Fruit fly (Drosophila melanogaster) whole organism: ENCODE results near the gene CG13449.
A peak's percentile ranks its signal among the peaks of the same experiment; 100 is the strongest.

Source experiments
- CG8478 ChIP-seq: fragments of >200 bp; optimal IDR thresholded peaks from 2 replicates; lab custom pipeline; 2018; ENCODE audit warnings: inconsistent platforms
- Dll ChIP-seq: fragments of >200 bp; optimal IDR thresholded peaks from 2 replicates; lab custom pipeline; 2017
- EcR ChIP-seq, 2 experiments: fragments of >200 bp; optimal IDR thresholded peaks; 2 replicates each; lab custom pipeline; 2017; ENCODE audit warnings: missing biosample characterization in 2 of 2, missing genetic modification characterization in 2 of 2, missing genetic modification reagents in 2 of 2
- pan ChIP-seq: fragments of >200 bp; optimal IDR thresholded peaks from 2 replicates; lab custom pipeline; 2017
- psq ChIP-seq: fragments of >200 bp; optimal IDR thresholded peaks from 2 replicates; lab custom pipeline; 2017
- usp ChIP-seq: fragments of >200 bp; optimal IDR thresholded peaks from 2 replicates; lab custom pipeline; 2017; ENCODE audit warnings: missing biosample characterization, missing genetic modification characterization, mixed read lengths

The CG13449 gene

DNA sequence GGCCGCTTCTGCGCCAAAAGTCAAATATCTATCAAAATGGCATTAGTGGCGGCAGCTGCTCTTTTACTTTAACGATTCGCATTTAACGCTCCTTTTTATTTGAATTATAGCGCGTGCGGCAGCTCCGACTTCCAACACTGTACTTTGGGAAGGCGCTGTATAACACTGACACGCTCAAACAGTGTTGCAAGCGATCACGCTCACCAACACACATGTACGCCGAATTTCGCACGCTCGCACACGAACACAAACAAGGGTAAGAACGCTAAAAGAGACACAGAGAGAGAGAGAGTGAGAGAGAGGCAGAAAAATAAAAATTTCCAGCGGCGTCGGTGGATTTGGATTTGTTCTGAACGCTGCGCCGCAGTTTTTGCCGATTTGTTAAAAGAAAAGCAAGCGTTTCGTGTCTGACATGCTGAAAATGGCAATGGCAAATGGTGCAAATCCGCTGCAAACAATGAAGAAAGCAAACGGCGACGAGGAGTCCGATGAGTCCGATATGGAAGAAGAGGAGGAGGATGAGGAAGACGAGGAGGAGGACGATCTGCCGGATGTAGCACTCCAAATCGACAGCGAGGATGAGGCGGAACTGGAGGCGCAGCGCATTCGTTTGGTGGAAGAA, 7.1 kb upstream of the CG13449 start, which contains the start of gene Phs:
Gene Phs (plus strand): TSS at position 276 of the 622 bp plus-strand sequence.
- TF ChIP-seq CG8478 (lab: Kevin White, UChicago): no peak
- TF ChIP-seq Dll (lab: Kevin White, UChicago): peak; percentile 84

DNA sequence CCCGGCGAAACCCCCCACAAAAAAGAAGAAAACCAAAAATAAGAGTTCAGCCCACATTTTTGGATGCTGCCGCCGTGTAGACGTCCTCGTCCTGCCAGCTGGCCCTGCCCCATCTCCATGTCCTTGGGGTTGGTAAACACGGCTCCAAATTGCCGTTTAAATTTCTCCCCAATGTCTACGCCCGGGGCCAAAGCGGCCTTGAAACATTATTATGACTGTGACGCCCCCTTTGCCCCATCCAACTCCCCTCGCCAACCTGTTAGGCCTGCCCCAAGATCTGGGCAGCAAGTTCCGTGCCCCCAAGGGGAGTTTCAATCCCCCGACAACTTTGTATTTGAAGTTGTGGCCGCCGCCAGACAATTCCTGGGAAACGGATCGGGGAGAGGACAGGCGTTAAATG, 4.3 kb upstream of the CG13449 start:
- no peak for TF ChIP-seq CG8478 (lab: Kevin White, UChicago)
- no peak for TF ChIP-seq Dll (lab: Kevin White, UChicago)
- TF ChIP-seq usp: no peak
- no peak for TF ChIP-seq EcR (GFP tag; optimal IDR thresholded peaks at IDR 0.05; lab: Kevin White, UChicago)
- TF ChIP-seq pan: no peak
- TF ChIP-seq psq (lab: Kevin White, UChicago): no peak

DNA sequence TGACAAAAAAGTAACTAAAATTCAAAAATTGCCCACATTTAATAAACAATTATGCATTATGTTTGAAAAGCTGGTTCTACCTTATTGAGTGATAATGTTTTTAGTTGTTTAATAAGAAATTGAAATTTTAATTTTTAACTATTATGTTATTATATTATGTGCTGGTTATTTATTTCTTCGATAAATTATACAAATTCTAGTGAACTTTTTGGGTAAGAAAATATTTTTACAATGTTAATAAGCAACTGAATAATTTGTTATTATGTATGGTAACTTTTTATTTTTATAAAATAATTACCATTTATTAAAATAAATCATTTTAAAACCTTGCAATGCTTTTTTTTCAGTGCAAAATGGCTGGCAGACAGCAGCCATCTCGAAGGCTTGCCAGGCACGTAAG, 3.9 kb upstream of the CG13449 start:
- no peak for TF ChIP-seq usp
- no peak for TF ChIP-seq Dll (lab: Kevin White, UChicago)
- TF ChIP-seq EcR (GFP tag; optimal IDR thresholded peaks at IDR 0.05; lab: Kevin White, UChicago): no peak
- TF ChIP-seq pan: no peak
- TF ChIP-seq psq (lab: Kevin White, UChicago): no peak
- TF ChIP-seq CG8478 (lab: Kevin White, UChicago): no peak

DNA sequence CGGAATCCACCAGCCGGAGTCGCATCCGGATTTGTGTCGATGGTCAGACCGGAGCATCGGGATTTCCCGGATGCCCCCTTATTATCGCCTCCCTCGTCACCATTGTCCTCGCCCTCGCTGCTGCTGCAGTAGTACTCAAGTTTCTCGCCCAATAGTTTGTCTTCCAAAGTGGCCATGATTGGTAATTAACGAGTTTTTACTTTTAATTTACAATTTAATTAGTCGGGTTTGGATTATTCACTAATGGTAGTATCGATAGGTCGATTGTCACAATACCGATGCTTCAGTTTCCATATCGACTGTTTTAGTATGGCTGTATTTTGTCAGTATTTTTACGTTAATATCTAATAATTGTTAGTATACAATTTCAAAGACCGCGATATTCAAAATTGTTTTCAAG, 2.5 kb downstream of the CG13449 start, which contains the start of gene CG7650:
Gene CG7650 (minus strand): TSS at position 278 of the 400 bp plus-strand sequence.
- TF ChIP-seq psq (lab: Kevin White, UChicago) (no peak), CG8478 (lab: Kevin White, UChicago) (no peak), Dll (lab: Kevin White, UChicago) (no peak)

dm6 chr3L:15604979-15605378, 7.6 kb downstream of the CG13449 start:
- TF ChIP-seq CG8478 (lab: Kevin White, UChicago): no peak
- TF ChIP-seq Dll (lab: Kevin White, UChicago): no peak
- no peak for TF ChIP-seq pan

dm6 chr3L:15600051-15600450, 12.6 kb downstream of the CG13449 start:
- TF ChIP-seq CG8478 (lab: Kevin White, UChicago) (no peak), usp (no peak), pan (no peak), Dll (lab: Kevin White, UChicago) (no peak), psq (lab: Kevin White, UChicago) (no peak), EcR (GFP tag; optimal IDR thresholded peaks at IDR 0.05; lab: Kevin White, UChicago) (no peak)

dm6 chr3L:15599190-15599589, 13.4 kb downstream of the CG13449 start:
- TF ChIP-seq Dll (lab: Kevin White, UChicago) (no peak), CG8478 (lab: Kevin White, UChicago) (no peak), usp (no peak), pan (no peak), psq (lab: Kevin White, UChicago) (no peak), EcR (GFP tag; optimal IDR thresholded peaks at IDR 0.05; lab: Kevin White, UChicago) (no peak)

dm6 chr3L:15597945-15598344, 14.7 kb downstream of the CG13449 start:
- TF ChIP-seq pan: no peak

DNA sequence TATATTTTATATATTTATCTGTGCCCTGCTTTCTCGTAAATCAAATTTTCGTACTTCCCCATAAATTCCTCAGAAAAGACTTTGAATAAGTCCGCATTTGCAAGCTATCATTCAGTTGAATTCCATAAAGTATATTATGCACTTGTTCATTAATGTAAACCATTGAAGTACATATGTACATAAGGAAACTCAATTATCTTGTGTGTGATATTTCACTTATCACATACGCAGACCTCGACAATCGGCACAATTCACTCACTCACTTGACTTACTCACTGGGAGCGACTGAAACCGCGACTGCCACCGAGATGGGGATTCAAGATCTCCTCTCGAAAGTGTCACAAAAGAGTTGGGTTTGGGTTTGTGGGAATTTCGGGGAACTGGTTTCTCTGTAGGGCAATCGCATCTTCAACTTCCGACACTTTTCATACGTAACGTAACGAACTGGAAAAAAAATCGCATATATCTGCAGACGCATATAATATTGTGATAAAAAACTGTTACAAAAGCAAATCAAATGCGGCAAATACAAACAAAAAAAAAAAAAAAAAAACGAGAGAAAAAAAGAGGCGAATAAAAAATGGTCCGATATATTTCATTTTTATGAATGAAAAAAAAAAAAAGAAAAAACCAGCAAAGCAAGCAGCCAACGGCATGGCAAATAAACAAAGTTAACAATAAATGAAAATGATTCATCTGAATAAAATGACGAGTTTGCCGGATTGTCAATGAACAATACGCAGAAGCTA, 15.4 kb downstream of the CG13449 start:
- TF ChIP-seq CG8478 (lab: Kevin White, UChicago): no peak
- no peak for TF ChIP-seq usp

dm6 chr3L:15595980-15596379, 16.6 kb downstream of the CG13449 start:
- TF ChIP-seq pan (no peak), EcR (GFP tag; optimal IDR thresholded peaks at IDR 0.05; lab: Kevin White, UChicago) (no peak), usp (no peak), psq (lab: Kevin White, UChicago) (no peak), Dll (lab: Kevin White, UChicago) (no peak), CG8478 (lab: Kevin White, UChicago) (no peak)

- TF ChIP-seq pan: no peak
- no peak for TF ChIP-seq usp
- TF ChIP-seq Dll (lab: Kevin White, UChicago): no peak
- no peak for TF ChIP-seq psq (lab: Kevin White, UChicago)
- no peak for TF ChIP-seq EcR (GFP tag; optimal IDR thresholded peaks at IDR 0.05; lab: Kevin White, UChicago)
- TF ChIP-seq CG8478 (lab: Kevin White, UChicago): no peak
These were observed 17.4 kb downstream of the CG13449 start for dm6 chr3L:15595175-15595724.

DNA sequence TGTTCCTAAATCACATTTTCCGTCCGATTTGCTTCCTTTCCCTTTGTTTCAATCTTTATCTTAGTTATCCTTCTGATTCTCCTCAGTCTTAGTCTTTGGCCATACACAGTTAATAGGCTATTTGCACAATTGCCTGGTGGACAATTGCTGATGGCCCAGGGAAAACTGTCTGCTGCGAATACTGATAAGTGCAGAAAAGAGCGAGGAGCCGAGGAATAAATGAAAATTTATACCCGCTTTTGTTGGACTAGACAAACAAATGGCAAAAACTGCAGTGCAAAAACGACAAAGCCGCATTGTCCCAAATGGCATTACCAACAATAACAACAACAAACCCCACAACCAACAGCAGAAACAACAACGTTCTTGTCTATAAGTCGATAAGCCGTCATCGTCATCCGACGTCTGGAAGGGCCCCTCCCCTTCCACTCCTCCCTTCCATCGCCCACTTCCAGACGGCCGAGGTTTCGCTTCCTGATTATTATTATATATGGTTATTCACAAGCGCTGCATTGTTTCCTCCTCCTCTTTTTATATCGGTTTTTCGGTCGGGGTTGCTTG, 18.5 kb downstream of the CG13449 start:
- TF ChIP-seq pan (peak; percentile 1), CG8478 (lab: Kevin White, UChicago) (no peak)

DNA sequence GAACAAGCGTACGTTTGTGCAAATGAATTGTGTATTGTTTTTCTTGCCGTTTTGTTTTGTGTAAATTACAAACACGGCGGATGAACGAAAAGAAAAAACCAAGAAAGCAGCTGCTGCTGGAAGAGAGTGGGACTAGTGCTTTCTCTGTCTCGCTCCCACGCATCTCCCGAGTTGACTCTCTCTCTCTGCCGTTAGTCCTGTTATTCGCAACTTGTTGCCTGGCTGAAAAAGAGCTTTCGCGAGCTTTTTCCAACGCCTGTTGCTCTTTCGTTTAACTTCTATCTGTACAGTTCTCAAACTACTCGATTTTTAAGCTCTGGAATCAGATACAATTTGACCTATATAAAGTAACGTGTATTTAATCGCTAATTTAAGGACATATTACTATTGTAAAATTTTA, 19.2 kb downstream of the CG13449 start:
- TF ChIP-seq usp: no peak
- TF ChIP-seq EcR (GFP tag; optimal IDR thresholded peaks at IDR 0.05; lab: Kevin White, UChicago): no peak
- TF ChIP-seq pan: no peak
- no peak for TF ChIP-seq psq (lab: Kevin White, UChicago)
- TF ChIP-seq CG8478 (lab: Kevin White, UChicago): no peak
- TF ChIP-seq Dll (lab: Kevin White, UChicago): no peak
